Fruit fly (Drosophila melanogaster) whole organism, embryonic: ENCODE data around the gene CG4133.

Source experiments
- Aef1 ChIP-seq: fragments of 200-800 bp; sonication (Bioruptor generic); IDR thresholded peaks from 3 replicates; pipeline ENCODE4 v1.3.6; 2022; ENCODE audit warnings: missing biosample characterization, missing genetic modification characterization
- Antp ChIP-seq: fragments of 200-800 bp; sonication (Bioruptor generic); optimal IDR thresholded peaks from 3 replicates; lab custom pipeline; 2016; ENCODE audit warnings: missing biosample characterization, missing genetic modification characterization
- CG10565 ChIP-seq: fragments of 200-800 bp; sonication (Bioruptor generic); optimal IDR thresholded peaks from 3 replicates; lab custom pipeline; 2016; ENCODE audit warnings: missing biosample characterization, mild to moderate bottlenecking, missing genetic modification characterization
- CG10979 ChIP-seq: fragments of 200-800 bp; sonication (Bioruptor generic); optimal IDR thresholded peaks from 2 replicates; lab custom pipeline; 2018; ENCODE audit warnings: missing biosample characterization, mild to moderate bottlenecking, missing genetic modification characterization, moderate library complexity
- CG12769 ChIP-seq: fragments of 200-800 bp; sonication (Bioruptor generic); optimal IDR thresholded peaks from 2 replicates; lab custom pipeline; 2019; ENCODE audit warnings: missing biosample characterization, mild to moderate bottlenecking, missing genetic modification characterization, moderate library complexity
- CG13123 ChIP-seq: fragments of 200-800 bp; sonication (Bioruptor generic); optimal IDR thresholded peaks from 2 replicates; lab custom pipeline; 2016; ENCODE audit warnings: missing biosample characterization, missing genetic modification characterization
- CG13296 ChIP-seq: fragments of 200-800 bp; sonication (Bioruptor generic); optimal IDR thresholded peaks from 3 replicates; lab custom pipeline; 2018; ENCODE audit warnings: missing biosample characterization, mild to moderate bottlenecking, missing genetic modification characterization
- CG13894 ChIP-seq: fragments of 200-800 bp; sonication (Bioruptor generic); optimal IDR thresholded peaks from 3 replicates; lab custom pipeline; 2018; ENCODE audit warnings: missing biosample characterization, mild to moderate bottlenecking, missing genetic modification characterization, moderate library complexity
- CG15011 ChIP-seq: fragments of 200-800 bp; sonication (Bioruptor generic); optimal IDR thresholded peaks from 3 replicates; lab custom pipeline; 2018; ENCODE audit warnings: missing biosample characterization, mild to moderate bottlenecking, missing genetic modification characterization
- CG15073 ChIP-seq: fragments of 200-800 bp; sonication (Bioruptor generic); optimal IDR thresholded peaks from 2 replicates; lab custom pipeline; 2016; ENCODE audit warnings: missing biosample characterization, missing genetic modification characterization
- CG15269 ChIP-seq: fragments of 200-800 bp; sonication (Bioruptor generic); optimal IDR thresholded peaks from 2 replicates; lab custom pipeline; 2018; ENCODE audit warnings: missing biosample characterization, mild to moderate bottlenecking, missing genetic modification characterization, moderate library complexity
- CG17912 ChIP-seq: fragments of 200-800 bp; sonication (Bioruptor generic); optimal IDR thresholded peaks from 2 replicates; lab custom pipeline; 2018; ENCODE audit warnings: missing biosample characterization, mild to moderate bottlenecking, missing genetic modification characterization
- CG2199 ChIP-seq: fragments of 200-800 bp; sonication (Bioruptor generic); IDR thresholded peaks from 3 replicates; pipeline ENCODE4 v1.3.6; 2022; ENCODE audit warnings: missing biosample characterization, missing genetic modification characterization
- CG34376 ChIP-seq: fragments of 200-800 bp; sonication (Bioruptor generic); optimal IDR thresholded peaks from 2 replicates; lab custom pipeline; 2018; ENCODE audit warnings: missing biosample characterization, mild to moderate bottlenecking, missing genetic modification characterization
- CG3995 ChIP-seq: fragments of 200-800 bp; sonication (Bioruptor generic); optimal IDR thresholded peaks from 3 replicates; lab custom pipeline; 2016; ENCODE audit warnings: missing biosample characterization, missing genetic modification characterization
- CG42726 ChIP-seq: fragments of 200-800 bp; sonication (Bioruptor generic); IDR thresholded peaks from 2 replicates; pipeline ENCODE4 v1.3.6; 2022; ENCODE audit warnings: missing biosample characterization, missing genetic modification characterization; ENCODE audit not compliant: partially characterized antibody
- CG7372 ChIP-seq: fragments of 200-800 bp; sonication (Bioruptor generic); IDR thresholded peaks from 2 replicates; pipeline ENCODE4 v1.3.6; 2022; ENCODE audit warnings: missing biosample characterization, missing genetic modification characterization
- CG8478 ChIP-seq: fragments of >200 bp; optimal IDR thresholded peaks from 2 replicates; lab custom pipeline; 2018
- CG9932 ChIP-seq: fragments of 200-800 bp; sonication (Bioruptor generic); IDR thresholded peaks from 2 replicates; pipeline ENCODE4 v1.3.6; 2022; ENCODE audit warnings: missing biosample characterization, missing genetic modification characterization
- E2f2 ChIP-seq: fragments of 200-800 bp; sonication (Bioruptor generic); IDR thresholded peaks from 2 replicates; pipeline ENCODE4 v1.3.6; 2022; ENCODE audit warnings: missing biosample characterization, missing genetic modification characterization
- Fer2 ChIP-seq: fragments of 200-800 bp; sonication (Bioruptor generic); optimal IDR thresholded peaks from 2 replicates; lab custom pipeline; 2018; ENCODE audit warnings: missing biosample characterization, mild to moderate bottlenecking, missing genetic modification characterization, moderate library complexity
- Hand ChIP-seq: fragments of 200-800 bp; sonication (Bioruptor generic); optimal IDR thresholded peaks from 2 replicates; lab custom pipeline; 2017; ENCODE audit warnings: mild to moderate bottlenecking, missing biosample characterization, missing genetic modification reagents, missing genetic modification characterization
- Hr51 ChIP-seq, 2 experiments: fragments of 200-800 bp; sonication (Bioruptor generic); optimal IDR thresholded peaks; 2 replicates in 1 of 2; 3 replicates in 1 of 2; lab custom pipeline; 2016 to 2018; ENCODE audit warnings: missing biosample characterization in 2 of 2, missing genetic modification characterization in 2 of 2, mild to moderate bottlenecking in 1 of 2, moderate library complexity in 1 of 2
- Hr78 ChIP-seq, 2 experiments: fragments of 200-800 bp in 1 of 2; fragments of >200 bp in 1 of 2; sonication (Bioruptor generic) in 1 of 2; optimal IDR thresholded peaks; 2 replicates each; lab custom pipeline; 2017 to 2019; ENCODE audit warnings: missing biosample characterization in 2 of 2, missing genetic modification characterization in 2 of 2, mild to moderate bottlenecking in 1 of 2, moderate library complexity in 1 of 2
- NK7.1 ChIP-seq: fragments of 200-800 bp; sonication (Bioruptor generic); optimal IDR thresholded peaks from 3 replicates; lab custom pipeline; 2016; ENCODE audit warnings: missing biosample characterization, missing genetic modification characterization
- Oaz ChIP-seq: fragments of 200-800 bp; sonication (Bioruptor generic); IDR thresholded peaks from 2 replicates; pipeline ENCODE4 v1.3.6; 2022; ENCODE audit warnings: missing biosample characterization, missing genetic modification characterization
- PHDP ChIP-seq: fragments of 200-800 bp; sonication (Bioruptor generic); optimal IDR thresholded peaks from 3 replicates; lab custom pipeline; 2018; ENCODE audit warnings: missing biosample characterization, mild to moderate bottlenecking, missing genetic modification characterization, moderate library complexity
- Pdp1 ChIP-seq, 2 experiments: fragments of 200-800 bp; sonication (Bioruptor generic); optimal IDR thresholded peaks; 3 replicates each; lab custom pipeline; 2016; ENCODE audit warnings: missing biosample characterization in 2 of 2, missing genetic modification characterization in 2 of 2, mild to moderate bottlenecking in 1 of 2, moderate library complexity in 1 of 2
- Ravus ChIP-seq: fragments of 200-800 bp; sonication (Bioruptor generic); IDR thresholded peaks from 2 replicates; pipeline ENCODE4 v1.3.6; 2022; ENCODE audit warnings: missing biosample characterization, missing genetic modification characterization
- caup ChIP-seq: fragments of 200-800 bp; sonication (Bioruptor generic); optimal IDR thresholded peaks from 3 replicates; lab custom pipeline; 2017; ENCODE audit warnings: missing biosample characterization, mild to moderate bottlenecking, missing genetic modification characterization, moderate library complexity; ENCODE audit not compliant: severe bottlenecking
- chinmo ChIP-seq: fragments of 200-800 bp; sonication (Bioruptor generic); IDR thresholded peaks from 4 replicates; pipeline ENCODE4 v1.3.6; 2022; ENCODE audit warnings: missing biosample characterization, missing genetic modification characterization; ENCODE audit not compliant: partially characterized antibody
- chn ChIP-seq: fragments of 200-800 bp; sonication (Bioruptor generic); optimal IDR thresholded peaks from 2 replicates; lab custom pipeline; 2016; ENCODE audit warnings: missing biosample characterization, missing genetic modification characterization
- dmrt99B ChIP-seq: fragments of 200-800 bp; sonication (Bioruptor generic); optimal IDR thresholded peaks from 2 replicates; lab custom pipeline; 2018; ENCODE audit warnings: missing biosample characterization, mild to moderate bottlenecking, missing genetic modification characterization, moderate library complexity
- dysf ChIP-seq: fragments of 200-800 bp; sonication (Bioruptor generic); IDR thresholded peaks from 3 replicates; pipeline ENCODE4 v1.3.6; 2022; ENCODE audit warnings: missing biosample characterization, missing genetic modification characterization
- fd102C ChIP-seq: fragments of 200-800 bp; sonication (Bioruptor generic); optimal IDR thresholded peaks from 2 replicates; lab custom pipeline; 2018; ENCODE audit warnings: missing biosample characterization, mild to moderate bottlenecking, missing genetic modification characterization, moderate library complexity
- gcm ChIP-seq: fragments of 200-800 bp; sonication (Bioruptor generic); optimal IDR thresholded peaks from 2 replicates; lab custom pipeline; 2019; ENCODE audit warnings: missing biosample characterization, mild to moderate bottlenecking, missing genetic modification characterization, moderate library complexity
- gsb ChIP-seq: fragments of 200-800 bp; sonication (Bioruptor generic); IDR thresholded peaks from 2 replicates; pipeline ENCODE4 v1.3.6; 2022; ENCODE audit warnings: missing biosample characterization, missing genetic modification characterization
- kni ChIP-seq: fragments of 200-800 bp; sonication (Bioruptor generic); optimal IDR thresholded peaks from 3 replicates; lab custom pipeline; 2017; ENCODE audit warnings: mild to moderate bottlenecking, missing biosample characterization, missing genetic modification reagents, missing genetic modification characterization
- maf-S ChIP-seq: fragments of 200-800 bp; sonication (Bioruptor generic); optimal IDR thresholded peaks from 2 replicates; lab custom pipeline; 2016; ENCODE audit warnings: missing biosample characterization, missing genetic modification characterization
- pan ChIP-seq, 4 experiments: fragments of >200 bp in 3 of 4; fragments of 200-800 bp in 1 of 4; sonication (Bioruptor generic) in 1 of 4; optimal IDR thresholded peaks in 3 of 4; IDR thresholded peaks in 1 of 4; 2 replicates each; pipeline versions ENCODE4 v1.3.6 to Lab custom; 2017 to 2022; ENCODE audit warnings: missing biosample characterization in 2 of 4, missing genetic modification characterization in 2 of 4, mixed read lengths in 1 of 4
- sim ChIP-seq: fragments of 200-800 bp; sonication (Bioruptor generic); IDR thresholded peaks from 2 replicates; pipeline ENCODE4 v1.3.6; 2022; ENCODE audit warnings: missing biosample characterization, missing genetic modification characterization
- slou ChIP-seq: fragments of 200-800 bp; sonication (Bioruptor generic); optimal IDR thresholded peaks from 3 replicates; lab custom pipeline; 2016; ENCODE audit warnings: missing biosample characterization, missing genetic modification characterization
- sr ChIP-seq: fragments of 200-800 bp; sonication (Bioruptor generic); IDR thresholded peaks from 3 replicates; pipeline ENCODE4 v1.3.6; 2022; ENCODE audit warnings: missing biosample characterization, missing genetic modification characterization
- ssp ChIP-seq: fragments of 200-800 bp; sonication (Bioruptor generic); IDR thresholded peaks from 2 replicates; pipeline ENCODE4 v1.3.6; 2022; ENCODE audit warnings: missing biosample characterization, missing genetic modification characterization
- sug ChIP-seq: fragments of 200-800 bp; optimal IDR thresholded peaks from 2 replicates; lab custom pipeline; 2019; ENCODE audit warnings: missing biosample characterization, mild to moderate bottlenecking, missing genetic modification characterization, moderate library complexity
- zen ChIP-seq: fragments of 200-800 bp; sonication (Bioruptor generic); optimal IDR thresholded peaks from 3 replicates; lab custom pipeline; 2018; ENCODE audit warnings: missing biosample characterization, mild to moderate bottlenecking, missing genetic modification characterization, moderate library complexity

Gene CG4133

dm6 chr2L:481757-482450, 26.6 kb downstream of the CG4133 start (continued):
- TF ChIP-seq CG15269 (tag; lab: Kevin White, UChicago) (peak; percentile 89), PHDP (tag; lab: Kevin White, UChicago) (peak; percentile 89), chn (no peak), CG15011 (peak; percentile 83), ssp (GFP tag; lab: Robert Waterston, UW) (no peak), Ravus (GFP tag; lab: Robert Waterston, UW) (no peak), dmrt99B (tag; lab: Kevin White, UChicago) (peak; percentile 88), CG10979 (tag; lab: Kevin White, UChicago) (peak; percentile 44), Pdp1 (GFP tag; optimal IDR thresholded peaks at IDR 0.05; lab: Kevin White, UChicago) (peak; percentile 56 to 79), zen (tag; lab: Kevin White, UChicago) (peak; percentile 20), gsb (GFP tag; lab: Robert Waterston, UW) (no peak), CG13123 (peak; percentile 54), slou (peak; percentile 80), CG3995 (GFP tag; lab: Kevin White, UChicago) (peak; percentile 42), CG10565 (peak; percentile 16), Hand (GFP tag; lab: Kevin White, UChicago) (peak; percentile 86), CG8478 (lab: Kevin White, UChicago) (no peak), caup (GFP tag; lab: Kevin White, UChicago) (peak; percentile 94), fd102C (no peak), Hr51 (GFP tag; optimal IDR thresholded peaks at IDR 0.05; lab: Kevin White, UChicago) (peak; percentile 76 to 90), maf-S (GFP tag; lab: Kevin White, UChicago) (peak; percentile 49), CG15073 (GFP tag; lab: Kevin White, UChicago) (no peak), Antp (GFP tag; lab: Kevin White, UChicago) (peak; percentile 42)

- TF ChIP-seq dysf (GFP tag; lab: Robert Waterston, UW) (peak; percentile 43; the same call in 1 of the 3 replicates), gcm (peak; percentile 29), CG13894 (tag; lab: Kevin White, UChicago) (peak; percentile 2), Hr78 (GFP tag; optimal IDR thresholded peaks at IDR 0.05; lab: Kevin White, UChicago) (peak in 1 of 2 experiments; percentile 26), CG17912 (GFP tag; lab: Kevin White, UChicago) (peak; percentile 31), CG7372 (GFP tag; lab: Robert Waterston, UW) (no peak), CG13296 (GFP tag; lab: Kevin White, UChicago) (peak; percentile 36), CG9932 (GFP tag; lab: Robert Waterston, UW) (no peak), CG2199 (GFP tag; lab: Robert Waterston, UW) (0 out of 3 replicates have a peak, but pooled peaks have one; percentile 60), NK7.1 (GFP tag; lab: Kevin White, UChicago) (no peak), sr (GFP tag; lab: Robert Waterston, UW) (peak; percentile 80; the same call in 2 of the 3 replicates), kni (peak; percentile 33), CG42726 (GFP tag; lab: Robert Waterston, UW) (0 out of 2 replicates have a peak, but pooled peaks have one; percentile 22), CG34376 (peak; percentile 6), CG12769 (tag; lab: Kevin White, UChicago) (peak; percentile 48), Fer2 (tag; lab: Kevin White, UChicago) (peak; percentile 11), sim (0 out of 2 replicates have a peak, but pooled peaks have one; percentile 5), chinmo (GFP tag; lab: Robert Waterston, UW) (0 out of 4 replicates have a peak, but pooled peaks have one; percentile 33), pan (optimal IDR thresholded peaks at IDR 0.05; lab: Kevin White, UChicago) (no peak), pan (GFP tag; optimal IDR thresholded peaks at IDR 0.05 in 1 of 2, IDR thresholded peaks at IDR 0.05 in 1 of 2) (peak in 1 of 2 experiments; percentile 19), Oaz (GFP tag; lab: Robert Waterston, UW) (no peak), E2f2 (GFP tag; lab: Robert Waterston, UW) (peak; percentile 16; the same call in 1 of the 2 replicates), Aef1 (GFP tag; lab: Robert Waterston, UW) (no peak), CG15073 (GFP tag; lab: Kevin White, UChicago) (no peak), sug (tag; lab: Kevin White, UChicago) (peak; percentile 39)
- TF ChIP-seq, all 482 proteins: peak for 18
These were observed 27.1 kb downstream of the CG4133 start for dm6 chr2L:482451-482844.
